Worm (Caenorhabditis elegans) whole organism, young adult: ENCODE measurements around the gene Y110A2AL.5.

Experiments used
- B0336.3 ChIP-seq: fragments of 200-800 bp; sonication (Bioruptor generic); IDR thresholded peaks from 2 replicates; pipeline ENCODE4 v1.3.6; 2022; ENCODE audit warnings: missing genetic modification characterization, missing compliant biosample characterization
- F39B2.1 ChIP-seq: fragments of 200-800 bp; sonication (Bioruptor generic); IDR thresholded peaks from 2 replicates; pipeline ENCODE4 v1.3.6; 2022; ENCODE audit warnings: missing genetic modification reagents, missing genetic modification characterization, missing compliant biosample characterization
- atf-7 ChIP-seq: sonication (generic microtip); optimal IDR thresholded peaks from 2 replicates; lab custom pipeline; 2017; ENCODE audit warnings: mild to moderate bottlenecking, missing genetic modification characterization, missing compliant biosample characterization
- bed-2 ChIP-seq: fragments of 200-800 bp; sonication (Bioruptor generic); IDR thresholded peaks from 2 replicates; pipeline ENCODE4 v1.3.6; 2022; ENCODE audit warnings: missing genetic modification reagents, missing genetic modification characterization, missing compliant biosample characterization
- ceh-40 ChIP-seq: fragments of 200-800 bp; sonication (Bioruptor generic); IDR thresholded peaks from 2 replicates; pipeline ENCODE4 v1.3.6; 2022; ENCODE audit warnings: missing genetic modification characterization, missing compliant biosample characterization
- chd-7 ChIP-seq: sonication (generic microtip); optimal IDR thresholded peaks from 2 replicates; lab custom pipeline; 2016; ENCODE audit warnings: mild to moderate bottlenecking, missing genetic modification characterization, moderate library complexity, missing compliant biosample characterization
- dpl-1 ChIP-seq: fragments of 150-350 bp; optimal IDR thresholded peaks from 2 replicates; lab custom pipeline; 2014; ENCODE audit warnings: missing biosample characterization, missing genetic modification reagents, missing genetic modification characterization
- efl-1 ChIP-seq: fragments of 150-350 bp; optimal IDR thresholded peaks from 2 replicates; lab custom pipeline; 2014; ENCODE audit warnings: missing biosample characterization, missing genetic modification reagents, missing genetic modification characterization
- madf-10 ChIP-seq: sonication (generic microtip); optimal IDR thresholded peaks from 2 replicates; lab custom pipeline; 2016; ENCODE audit warnings: mild to moderate bottlenecking, missing genetic modification characterization, missing compliant biosample characterization
- mel-28 ChIP-seq: sonication (generic microtip); optimal IDR thresholded peaks from 2 replicates; lab custom pipeline; 2016; ENCODE audit warnings: borderline replicate concordance, mild to moderate bottlenecking, missing genetic modification characterization, missing compliant biosample characterization
- snpc-4 ChIP-seq, 5 experiments: fragments of 150-350 bp in 1 of 5; sonication (generic microtip) in 4 of 5; optimal IDR thresholded peaks; 2 replicates each; lab custom pipeline; 2014 to 2018; ENCODE audit warnings: missing genetic modification characterization in 5 of 5, missing biosample characterization in 3 of 5, antibody characterized with exemption in 2 of 5, mild to moderate bottlenecking in 2 of 5, missing compliant biosample characterization in 2 of 5, missing genotype in 2 of 5, moderate library complexity in 2 of 5, missing genetic modification reagents in 1 of 5

DNA sequence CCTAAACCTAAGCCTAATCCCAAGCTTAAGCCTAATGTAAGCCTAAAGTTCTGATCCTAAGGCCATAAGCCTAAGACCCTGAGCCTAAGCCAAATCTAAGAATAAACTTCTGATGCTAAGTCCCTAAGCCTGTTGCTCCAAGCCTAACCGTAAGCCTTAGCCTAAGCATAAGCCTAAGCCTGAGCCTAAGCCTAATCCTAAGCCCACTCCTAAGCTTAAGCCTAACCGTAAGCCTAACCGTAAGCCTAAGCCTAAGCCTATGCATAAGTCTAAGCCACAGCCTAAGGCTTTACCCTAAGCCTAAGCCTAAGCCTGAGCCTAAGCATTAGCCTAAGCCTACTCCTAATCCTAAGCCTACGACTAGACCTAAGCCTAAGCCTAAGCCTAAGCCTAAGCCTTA, 5.0 kb upstream of the Y110A2AL.5 start:
- TF ChIP-seq snpc-4 (GFP tag; optimal IDR thresholded peaks at IDR 0.05; lab: Kevin White, UChicago) (no peak), snpc-4 (tag; optimal IDR thresholded peaks at IDR 0.05; lab: Kevin White, UChicago) (no peak), dpl-1 (GFP tag; lab: Kevin White, UChicago) (no peak), ceh-40 (GFP tag; lab: Robert Waterston, UW) (no peak), F39B2.1 (GFP tag; lab: Robert Waterston, UW) (no peak), efl-1 (GFP tag; lab: Kevin White, UChicago) (no peak), mel-28 (tag; lab: Kevin White, UChicago) (no peak), bed-2 (GFP tag; lab: Robert Waterston, UW) (no peak), madf-10 (tag; lab: Kevin White, UChicago) (no peak), chd-7 (no peak), B0336.3 (GFP tag; lab: Robert Waterston, UW) (no peak), atf-7 (tag; lab: Kevin White, UChicago) (no peak)
